Worm (Caenorhabditis elegans) whole organism, L4 larva: Measurements from ENCODE around the gene C15B12.8.
A peak's percentile ranks its signal among the peaks of the same experiment; 100 is the strongest.

ENCODE experiments used
- F37D6.2 ChIP-seq: sonication (generic microtip); optimal IDR thresholded peaks from 2 replicates; lab custom pipeline; 2016; ENCODE audit warnings: mild to moderate bottlenecking, missing genetic modification characterization, missing compliant biosample characterization
- T20F7.1 ChIP-seq: fragments of 200-800 bp; sonication (Bioruptor generic); optimal IDR thresholded peaks from 2 replicates; lab custom pipeline; 2018; ENCODE audit warnings: mild to moderate bottlenecking, missing genetic modification characterization, missing compliant biosample characterization
- T26A8.4 ChIP-seq: fragments of 200-800 bp; sonication (Bioruptor generic); IDR thresholded peaks from 2 replicates; pipeline ENCODE4 v1.3.6; 2022; ENCODE audit warnings: missing genetic modification characterization, missing compliant biosample characterization
- Y75B8A.6 ChIP-seq: fragments of 200-800 bp; sonication (Bioruptor generic); IDR thresholded peaks from 2 replicates; pipeline ENCODE4 v1.3.6; 2022; ENCODE audit warnings: missing genetic modification reagents, missing genetic modification characterization, missing compliant biosample characterization
- ZK337.2 ChIP-seq: fragments of 200-800 bp; sonication (Bioruptor generic); IDR thresholded peaks from 2 replicates; pipeline ENCODE4 v1.3.6; 2022; ENCODE audit warnings: missing genetic modification reagents, missing genetic modification characterization, missing compliant biosample characterization
- ceh-20 ChIP-seq: fragments of 200-800 bp; sonication (Bioruptor generic); IDR thresholded peaks from 2 replicates; pipeline ENCODE4 v1.3.6; 2022; ENCODE audit warnings: missing genetic modification reagents, missing genetic modification characterization, missing compliant biosample characterization
- ceh-28 ChIP-seq: fragments of 150-350 bp; optimal IDR thresholded peaks from 2 replicates; lab custom pipeline; 2014; ENCODE audit warnings: missing biosample characterization, missing genetic modification reagents, missing genetic modification characterization
- ceh-44 ChIP-seq: fragments of 200-800 bp; sonication (Bioruptor generic); IDR thresholded peaks from 2 replicates; pipeline ENCODE4 v1.3.6; 2022; ENCODE audit warnings: missing genetic modification reagents, missing genetic modification characterization, missing compliant biosample characterization
- ctbp-1 ChIP-seq: fragments of 200-800 bp; sonication (Bioruptor generic); IDR thresholded peaks from 2 replicates; pipeline ENCODE4 v1.3.6; 2022; ENCODE audit warnings: missing genetic modification reagents, missing genetic modification characterization, missing compliant biosample characterization
- daf-16 ChIP-seq, 3 experiments: sonication (generic microtip); optimal IDR thresholded peaks; 2 replicates each; lab custom pipeline; 2016 to 2017; ENCODE audit warnings: missing genetic modification characterization in 3 of 3, missing genetic modification reagents in 3 of 3, mild to moderate bottlenecking in 2 of 3, missing compliant biosample characterization in 2 of 3, missing biosample characterization in 1 of 3, moderate library complexity in 1 of 3
- dmd-6 ChIP-seq: fragments of 200-800 bp; sonication (Bioruptor generic); IDR thresholded peaks from 2 replicates; pipeline ENCODE4 v1.3.6; 2022; ENCODE audit warnings: missing genetic modification reagents, missing genetic modification characterization, missing compliant biosample characterization
- dpl-1 ChIP-seq: fragments of 150-350 bp; optimal IDR thresholded peaks from 2 replicates; lab custom pipeline; 2014; ENCODE audit warnings: missing biosample characterization, missing genetic modification reagents, missing genetic modification characterization
- duxl-1 ChIP-seq: sonication (generic microtip); optimal IDR thresholded peaks from 2 replicates; lab custom pipeline; 2016; ENCODE audit warnings: mild to moderate bottlenecking, missing genetic modification characterization, moderate library complexity, missing compliant biosample characterization; ENCODE audit not compliant: poor library complexity
- dve-1 ChIP-seq: sonication (generic microtip); optimal IDR thresholded peaks from 2 replicates; lab custom pipeline; 2017; ENCODE audit warnings: antibody characterized with exemption, mild to moderate bottlenecking, missing genetic modification characterization, missing compliant biosample characterization; ENCODE audit not compliant: insufficient read depth
- gei-8 ChIP-seq: fragments of 200-800 bp; sonication (Bioruptor generic); optimal IDR thresholded peaks from 2 replicates; lab custom pipeline; 2018; ENCODE audit warnings: mild to moderate bottlenecking, missing genetic modification characterization, missing compliant biosample characterization
- hif-1 ChIP-seq, 2 experiments: sonication (generic microtip); optimal IDR thresholded peaks; 2 replicates each; lab custom pipeline; 2016 to 2017; ENCODE audit warnings: missing compliant biosample characterization in 2 of 2, missing genetic modification characterization in 2 of 2, missing genetic modification reagents in 2 of 2, missing genotype in 2 of 2, mild to moderate bottlenecking in 1 of 2
- hlh-11 ChIP-seq: fragments of 200-800 bp; sonication (Bioruptor generic); optimal IDR thresholded peaks from 2 replicates; lab custom pipeline; 2018; ENCODE audit warnings: mild to moderate bottlenecking, missing genetic modification characterization, missing compliant biosample characterization
- lin-1 ChIP-seq: fragments of 200-800 bp; sonication (Bioruptor generic); IDR thresholded peaks from 2 replicates; pipeline ENCODE4 v1.3.6; 2022; ENCODE audit warnings: missing genetic modification reagents, missing genetic modification characterization, missing compliant biosample characterization
- lin-15B ChIP-seq: fragments of 150-350 bp; sonication (generic microtip); optimal IDR thresholded peaks from 3 replicates; lab custom pipeline; 2014; ENCODE audit warnings: missing biosample characterization, missing genetic modification characterization
- lin-38 ChIP-seq: fragments of 200-800 bp; sonication (Bioruptor generic); IDR thresholded peaks from 2 replicates; pipeline ENCODE4 v1.3.6; 2022; ENCODE audit warnings: missing genetic modification reagents, missing genetic modification characterization, missing compliant biosample characterization
- madf-5 ChIP-seq, 2 experiments: fragments of 200-800 bp; sonication (Bioruptor generic); IDR thresholded peaks; 2 replicates each; pipeline ENCODE4 v1.3.6; 2022; ENCODE audit warnings: missing compliant biosample characterization in 2 of 2, missing genetic modification characterization in 2 of 2
- mdl-1 ChIP-seq, 2 experiments: fragments of 150-350 bp in 1 of 2; sonication (generic microtip) in 1 of 2; optimal IDR thresholded peaks; 2 replicates each; lab custom pipeline; 2014 to 2017; ENCODE audit warnings: missing biosample characterization in 2 of 2, missing genetic modification characterization in 2 of 2
- mes-2 ChIP-seq: sonication (generic microtip); optimal IDR thresholded peaks from 2 replicates; lab custom pipeline; 2016; ENCODE audit warnings: missing genotype, mild to moderate bottlenecking, missing genetic modification characterization, missing compliant biosample characterization; ENCODE audit not compliant: poor library complexity, severe bottlenecking
- mxl-3 ChIP-seq: fragments of 200-800 bp; sonication (Bioruptor generic); optimal IDR thresholded peaks from 2 replicates; lab custom pipeline; 2018; ENCODE audit warnings: mild to moderate bottlenecking, missing genetic modification characterization, missing compliant biosample characterization
- nhr-102 ChIP-seq: sonication (generic microtip); optimal IDR thresholded peaks from 2 replicates; lab custom pipeline; 2016; ENCODE audit warnings: mild to moderate bottlenecking, missing genetic modification characterization, moderate library complexity, missing compliant biosample characterization
- nhr-111 ChIP-seq: fragments of 200-800 bp; sonication (Bioruptor generic); optimal IDR thresholded peaks from 2 replicates; lab custom pipeline; 2018; ENCODE audit warnings: mild to moderate bottlenecking, missing genetic modification characterization, missing compliant biosample characterization
- nhr-25 ChIP-seq: sonication (generic microtip); optimal IDR thresholded peaks from 2 replicates; lab custom pipeline; 2017; ENCODE audit warnings: missing genetic modification characterization, mild to moderate bottlenecking, missing compliant biosample characterization, antibody characterized with exemption, moderate library complexity, borderline replicate concordance; ENCODE audit not compliant: insufficient read depth
- nhr-28 ChIP-seq: fragments of 150-350 bp; optimal IDR thresholded peaks from 2 replicates; lab custom pipeline; 2014; ENCODE audit warnings: missing biosample characterization, missing genetic modification characterization
- nhr-42 ChIP-seq: fragments of 200-800 bp; sonication (Bioruptor generic); IDR thresholded peaks from 2 replicates; pipeline ENCODE4 v1.3.6; 2022; ENCODE audit warnings: missing genetic modification characterization, missing compliant biosample characterization
- nhr-48 ChIP-seq: sonication (generic microtip); optimal IDR thresholded peaks from 2 replicates; lab custom pipeline; 2016; ENCODE audit warnings: mild to moderate bottlenecking, missing genetic modification characterization, missing compliant biosample characterization
- nhr-6 ChIP-seq: fragments of 150-350 bp; optimal IDR thresholded peaks from 2 replicates; lab custom pipeline; 2014; ENCODE audit warnings: missing biosample characterization, missing genetic modification characterization
- nhr-76 ChIP-seq: fragments of 150-350 bp; optimal IDR thresholded peaks from 2 replicates; lab custom pipeline; 2014; ENCODE audit warnings: missing biosample characterization, missing genetic modification characterization
- nhr-77 ChIP-seq: fragments of 150-350 bp; optimal IDR thresholded peaks from 2 replicates; lab custom pipeline; 2014; ENCODE audit warnings: missing biosample characterization, missing genetic modification characterization
- pha-4 ChIP-seq, 2 experiments: fragments of 150-350 bp in 1 of 2; fragments of 200-800 bp in 1 of 2; sonication (Bioruptor generic) in 1 of 2; IDR thresholded peaks in 1 of 2; optimal IDR thresholded peaks in 1 of 2; 2 replicates each; pipeline versions ENCODE4 v1.3.6 to Lab custom; 2014 to 2022; ENCODE audit warnings: missing genetic modification characterization in 2 of 2, missing genetic modification reagents in 2 of 2, missing biosample characterization in 1 of 2, missing compliant biosample characterization in 1 of 2
- php-3 ChIP-seq: fragments of 200-800 bp; sonication (Bioruptor generic); IDR thresholded peaks from 2 replicates; pipeline ENCODE4 v1.3.6; 2022; ENCODE audit warnings: missing genetic modification reagents, missing genetic modification characterization, missing compliant biosample characterization
- pqm-1 ChIP-seq: sonication (generic microtip); optimal IDR thresholded peaks from 2 replicates; lab custom pipeline; 2017; ENCODE audit warnings: missing biosample characterization, missing genetic modification characterization
- saeg-2 ChIP-seq: fragments of 200-800 bp; sonication (Bioruptor generic); IDR thresholded peaks from 2 replicates; pipeline ENCODE4 v1.3.6; 2022; ENCODE audit warnings: missing genetic modification reagents, missing genetic modification characterization, missing compliant biosample characterization
- sdz-12 ChIP-seq: fragments of 200-800 bp; sonication (Bioruptor generic); optimal IDR thresholded peaks from 2 replicates; lab custom pipeline; 2018; ENCODE audit warnings: mild to moderate bottlenecking, missing genetic modification characterization, missing compliant biosample characterization
- set-16 ChIP-seq: fragments of 200-800 bp; sonication (Bioruptor generic); IDR thresholded peaks from 2 replicates; pipeline ENCODE4 v1.3.6; 2022; ENCODE audit warnings: missing genetic modification reagents, missing genetic modification characterization, missing compliant biosample characterization
- snpc-1.2 ChIP-seq: fragments of 200-800 bp; sonication (Bioruptor generic); IDR thresholded peaks from 2 replicates; pipeline ENCODE4 v1.3.6; 2022; ENCODE audit warnings: missing genetic modification reagents, missing genetic modification characterization, missing compliant biosample characterization
- spr-3 ChIP-seq: fragments of 200-800 bp; sonication (Bioruptor generic); optimal IDR thresholded peaks from 2 replicates; lab custom pipeline; 2018; ENCODE audit warnings: mild to moderate bottlenecking, missing genetic modification characterization, missing compliant biosample characterization
- tra-1 ChIP-seq: fragments of 200-800 bp; sonication (Bioruptor generic); IDR thresholded peaks from 2 replicates; pipeline ENCODE4 v1.3.6; 2022; ENCODE audit warnings: missing genetic modification reagents, missing genetic modification characterization, missing compliant biosample characterization
- vab-7 ChIP-seq: fragments of 200-800 bp; sonication (Bioruptor generic); IDR thresholded peaks from 2 replicates; pipeline ENCODE4 v1.3.6; 2022; ENCODE audit warnings: missing genetic modification reagents, missing genetic modification characterization, missing compliant biosample characterization
- zag-1 ChIP-seq: fragments of 150-350 bp; optimal IDR thresholded peaks from 2 replicates; lab custom pipeline; 2014; ENCODE audit warnings: missing biosample characterization, missing genetic modification characterization
- zfp-3 ChIP-seq: fragments of 200-800 bp; sonication (Bioruptor generic); conservative IDR thresholded peaks from 2 replicates; pipeline ENCODE4 v1.3.6; 2022; ENCODE audit warnings: missing genetic modification reagents, missing genetic modification characterization, missing compliant biosample characterization
- ztf-7 ChIP-seq: fragments of 150-350 bp; optimal IDR thresholded peaks from 2 replicates; lab custom pipeline; 2014; ENCODE audit warnings: missing biosample characterization, missing genetic modification characterization

Gene C15B12.8

ce11 chrX:6455157-6455556 is 18.9 kb upstream of the C15B12.8 start, which contains the start of gene nas-33:
Gene nas-33 (minus strand): TSS chrX:6455257.
- TF ChIP-seq hif-1 (tag; optimal IDR thresholded peaks at IDR 0.05; lab: Kevin White, UChicago) (no peak), lin-38 (GFP tag; lab: Robert Waterston, UW) (no peak), nhr-76 (tag; lab: Kevin White, UChicago) (no peak), nhr-42 (GFP tag; lab: Robert Waterston, UW) (no peak), duxl-1 (tag; lab: Kevin White, UChicago) (no peak), dpl-1 (GFP tag; lab: Kevin White, UChicago) (no peak), mes-2 (no peak), nhr-25 (tag; lab: Kevin White, UChicago) (no peak), F37D6.2 (tag; lab: Kevin White, UChicago) (no peak), ceh-28 (tag; lab: Kevin White, UChicago) (no peak), spr-3 (GFP tag; lab: Kevin White, UChicago) (no peak), ztf-7 (tag; lab: Kevin White, UChicago) (no peak), lin-15B (tag; lab: Kevin White, UChicago) (no peak)

ce11 chrX:6456567-6456966 is 17.5 kb upstream of the C15B12.8 start, which contains the start of gene pept-1:
Gene pept-1 (plus strand): TSS chrX:6456872.
- TF ChIP-seq pqm-1 (peak; percentile 95), nhr-28 (tag; lab: Kevin White, UChicago) (peak; percentile 60), Y75B8A.6 (GFP tag; lab: Robert Waterston, UW) (no peak), ctbp-1 (GFP tag; lab: Robert Waterston, UW) (no peak), tra-1 (GFP tag; lab: Robert Waterston, UW) (peak; percentile 76), gei-8 (GFP tag; lab: Kevin White, UChicago) (peak; percentile 47), nhr-77 (peak; percentile 30), lin-15B (tag; lab: Kevin White, UChicago) (no peak), lin-38 (GFP tag; lab: Robert Waterston, UW) (no peak), nhr-6 (tag; lab: Kevin White, UChicago) (peak; percentile 40), ceh-20 (GFP tag; lab: Robert Waterston, UW) (0 out of 2 replicates have a peak, but pooled peaks have one; percentile 13), mxl-3 (peak; percentile 17), dve-1 (peak; percentile 73), pha-4 (GFP tag; IDR thresholded peaks at IDR 0.05; lab: Robert Waterston, UW) (peak; percentile 45; the same call in 1 of the 2 replicates), pha-4 (tag; optimal IDR thresholded peaks at IDR 0.05; lab: Kevin White, UChicago) (no peak), mdl-1 (tag; optimal IDR thresholded peaks at IDR 0.05; lab: Kevin White, UChicago) (no peak), nhr-111 (GFP tag; lab: Kevin White, UChicago) (no peak), ZK337.2 (GFP tag; lab: Robert Waterston, UW) (no peak), nhr-102 (peak; percentile 9), spr-3 (GFP tag; lab: Kevin White, UChicago) (no peak), php-3 (GFP tag; lab: Robert Waterston, UW) (peak; percentile 73), zfp-3 (GFP tag; lab: Robert Waterston, UW) (no peak), F37D6.2 (tag; lab: Kevin White, UChicago) (no peak), daf-16 (GFP tag; optimal IDR thresholded peaks at IDR 0.05; lab: Kevin White, UChicago) (no peak), daf-16 (tag; optimal IDR thresholded peaks at IDR 0.05; lab: Kevin White, UChicago) (peak; percentile 58), saeg-2 (no peak), sdz-12 (GFP tag; lab: Kevin White, UChicago) (no peak), set-16 (GFP tag; lab: Robert Waterston, UW) (no peak), hlh-11 (tag; lab: Kevin White, UChicago) (peak; percentile 91), madf-5 (GFP tag; IDR thresholded peaks at IDR 0.05; lab: Robert Waterston, UW) (no peak), T20F7.1 (GFP tag; lab: Kevin White, UChicago) (no peak), mes-2 (no peak), ceh-44 (GFP tag; lab: Robert Waterston, UW) (no peak), vab-7 (GFP tag; lab: Robert Waterston, UW) (no peak), zag-1 (tag; lab: Kevin White, UChicago) (no peak), nhr-48 (tag; lab: Kevin White, UChicago) (peak; percentile 45), snpc-1.2 (GFP tag; lab: Robert Waterston, UW) (no peak), T26A8.4 (GFP tag; lab: Robert Waterston, UW) (no peak), dmd-6 (peak; percentile 88), lin-1 (GFP tag; lab: Robert Waterston, UW) (peak; percentile 23; the same call in 1 of the 2 replicates)
